Fruit fly (Drosophila melanogaster) whole organism, embryonic: Measurements from ENCODE around the gene ND-23.

ENCODE experiments used
- Adf1 ChIP-seq: fragments of 200-800 bp; sonication (Bioruptor generic); IDR thresholded peaks from 2 replicates; pipeline ENCODE4 v1.3.6; 2022; ENCODE audit warnings: missing biosample characterization, missing genetic modification characterization
- CG15073 ChIP-seq: fragments of 200-800 bp; sonication (Bioruptor generic); optimal IDR thresholded peaks from 2 replicates; lab custom pipeline; 2016; ENCODE audit warnings: missing biosample characterization, missing genetic modification characterization
- CG17568 ChIP-seq: fragments of 200-800 bp; sonication (Bioruptor generic); optimal IDR thresholded peaks from 2 replicates; lab custom pipeline; 2018; ENCODE audit warnings: missing biosample characterization, mild to moderate bottlenecking, missing genetic modification characterization, moderate library complexity
- CG17612 ChIP-seq: fragments of 200-800 bp; sonication (Bioruptor generic); IDR thresholded peaks from 2 replicates; pipeline ENCODE4 v1.3.6; 2022; ENCODE audit warnings: missing biosample characterization, missing genetic modification characterization
- CG33213 ChIP-seq: fragments of 200-800 bp; sonication (Bioruptor generic); optimal IDR thresholded peaks from 3 replicates; lab custom pipeline; 2016; ENCODE audit warnings: missing biosample characterization, missing genetic modification characterization
- CG8290 ChIP-seq, 3 experiments: fragments of 200-800 bp; sonication (Bioruptor generic); optimal IDR thresholded peaks; 2 replicates each; lab custom pipeline; 2016 to 2019; ENCODE audit warnings: missing biosample characterization in 3 of 3, missing genetic modification characterization in 3 of 3, mild to moderate bottlenecking in 2 of 3, moderate library complexity in 1 of 3
- HLH4C ChIP-seq: fragments of 200-800 bp; sonication (Bioruptor generic); IDR thresholded peaks from 3 replicates; pipeline ENCODE4 v1.3.6; 2022; ENCODE audit warnings: missing biosample characterization, missing genetic modification characterization; ENCODE audit not compliant: partially characterized antibody
- knrl ChIP-seq: fragments of 200-800 bp; sonication (Bioruptor generic); IDR thresholded peaks from 3 replicates; pipeline ENCODE4 v1.3.6; 2022; ENCODE audit warnings: missing biosample characterization, missing genetic modification characterization; ENCODE audit not compliant: partially characterized antibody
- lilli ChIP-seq: fragments of 200-800 bp; sonication (Bioruptor generic); optimal IDR thresholded peaks from 3 replicates; lab custom pipeline; 2016; ENCODE audit warnings: missing biosample characterization, missing genetic modification characterization
- nmo ChIP-seq: fragments of 200-800 bp; sonication (Bioruptor generic); optimal IDR thresholded peaks from 2 replicates; lab custom pipeline; 2018; ENCODE audit warnings: missing biosample characterization, mild to moderate bottlenecking, missing genetic modification characterization, moderate library complexity
- sc ChIP-seq, 3 experiments: fragments of >200 bp in 2 of 3; fragments of 200-800 bp in 1 of 3; sonication (Bioruptor generic) in 1 of 3; optimal IDR thresholded peaks; 2 replicates in 2 of 3; 3 replicates in 1 of 3; lab custom pipeline; 2017; ENCODE audit warnings: mild to moderate bottlenecking in 1 of 3, missing biosample characterization in 1 of 3, missing genetic modification characterization in 1 of 3, missing genetic modification reagents in 1 of 3
- sd ChIP-seq: fragments of 200-800 bp; sonication (Bioruptor generic); optimal IDR thresholded peaks from 3 replicates; lab custom pipeline; 2018; ENCODE audit warnings: missing biosample characterization, mild to moderate bottlenecking, missing genetic modification characterization, moderate library complexity

DNA sequence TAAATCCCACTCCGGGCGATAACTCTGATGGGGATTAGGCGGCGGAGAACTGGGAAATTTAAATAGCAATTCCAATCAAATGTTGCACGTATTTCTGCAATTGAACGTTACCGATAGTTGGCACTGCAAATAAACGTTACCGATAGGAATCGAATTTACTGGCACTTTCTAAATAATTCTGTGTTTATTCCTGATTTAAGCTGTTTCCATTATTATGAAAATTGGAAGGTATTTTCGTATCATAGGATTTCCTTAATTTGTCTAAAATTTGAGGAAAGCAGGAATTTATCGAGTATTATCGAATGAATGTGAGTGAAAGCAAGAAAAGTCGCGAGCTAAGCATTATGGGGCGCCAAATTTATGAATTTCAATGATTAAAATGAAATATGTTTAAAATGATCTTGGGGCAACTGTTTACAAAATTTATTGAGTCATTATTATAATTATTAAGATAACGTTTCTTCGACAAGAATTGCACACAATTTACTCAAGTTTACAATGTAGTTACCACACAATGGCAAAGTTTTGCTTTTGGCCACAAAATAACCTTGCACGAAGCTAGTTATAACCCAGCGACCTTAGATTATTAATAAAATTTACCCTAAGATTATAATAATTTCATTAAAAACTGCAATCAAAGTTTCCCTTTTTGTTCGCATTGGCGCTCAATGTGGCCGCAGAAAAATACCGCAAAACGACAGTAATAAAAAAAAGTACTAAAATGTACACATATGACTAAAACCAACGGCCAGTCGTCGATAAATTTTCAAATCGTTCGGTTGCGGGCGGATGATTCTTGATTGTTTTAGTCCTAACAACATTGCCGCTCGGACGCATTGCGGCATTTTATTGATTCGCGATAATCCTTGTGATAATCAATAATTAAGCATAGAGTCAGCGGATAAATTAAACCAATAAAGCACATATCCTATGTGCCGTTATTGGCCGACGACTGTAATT, 33.1 kb downstream of the ND-23 start, which contains the start of gene alpha-Man-IIb:
- TF ChIP-seq nmo (GFP tag; lab: Kevin White, UChicago) (peak; percentile 45), knrl (GFP tag; lab: Robert Waterston, UW) (peak; percentile 83; the same call in 2 of the 3 replicates), CG17568 (GFP tag; lab: Kevin White, UChicago) (no peak), sc (optimal IDR thresholded peaks at IDR 0.05; lab: Kevin White, UChicago) (no peak), sc (GFP tag; optimal IDR thresholded peaks at IDR 0.05; lab: Kevin White, UChicago) (no peak), CG33213 (GFP tag; lab: Kevin White, UChicago) (peak; percentile 42), CG8290 (GFP tag; optimal IDR thresholded peaks at IDR 0.05; lab: Kevin White, UChicago) (no peak), CG8290 (tag; optimal IDR thresholded peaks at IDR 0.05; lab: Kevin White, UChicago) (no peak), lilli (GFP tag; lab: Kevin White, UChicago) (no peak), Adf1 (GFP tag; lab: Robert Waterston, UW) (no peak), CG17612 (GFP tag; lab: Robert Waterston, UW) (no peak), CG15073 (GFP tag; lab: Kevin White, UChicago) (no peak), HLH4C (GFP tag; lab: Robert Waterston, UW) (peak; percentile 68), sd (tag; lab: Kevin White, UChicago) (no peak)
